Worm (Caenorhabditis elegans) whole organism, L3 larva: ENCODE data around the gene srx-48.
A peak's percentile ranks its signal among the peaks of the same experiment; 100 is the strongest.

ENCODE experiments used
- R02D3.7 ChIP-seq: fragments of 150-350 bp; optimal IDR thresholded peaks from 2 replicates; lab custom pipeline; 2014; ENCODE audit warnings: missing biosample characterization, missing genetic modification characterization
- ZK546.5 ChIP-seq: sonication (generic microtip); optimal IDR thresholded peaks from 2 replicates; lab custom pipeline; 2017; ENCODE audit warnings: missing biosample characterization, missing genetic modification characterization
- aly-2 ChIP-seq: fragments of 150-350 bp; optimal IDR thresholded peaks from 2 replicates; lab custom pipeline; 2014; ENCODE audit warnings: missing biosample characterization, missing genetic modification characterization
- ceh-16 ChIP-seq: sonication (generic microtip); optimal IDR thresholded peaks from 2 replicates; lab custom pipeline; 2017; ENCODE audit warnings: missing biosample characterization, missing genetic modification characterization
- ceh-82 ChIP-seq: fragments of 150-350 bp; optimal IDR thresholded peaks from 2 replicates; lab custom pipeline; 2014; ENCODE audit warnings: missing biosample characterization, missing genetic modification characterization
- ceh-9 ChIP-seq: sonication (generic microtip); optimal IDR thresholded peaks from 2 replicates; lab custom pipeline; 2018; ENCODE audit warnings: missing biosample characterization, missing genetic modification characterization
- daf-12 ChIP-seq: fragments of 150-350 bp; optimal IDR thresholded peaks from 2 replicates; lab custom pipeline; 2014; ENCODE audit warnings: missing biosample characterization, missing genetic modification reagents, missing genetic modification characterization
- egl-5 ChIP-seq: fragments of 150-350 bp; optimal IDR thresholded peaks from 2 replicates; lab custom pipeline; 2017; ENCODE audit warnings: missing biosample characterization, missing genetic modification reagents, missing genetic modification characterization, inconsistent platforms
- elt-2 ChIP-seq: sonication (generic microtip); optimal IDR thresholded peaks from 2 replicates; lab custom pipeline; 2016; ENCODE audit warnings: missing genetic modification reagents, mild to moderate bottlenecking, missing genetic modification characterization, missing compliant biosample characterization
- elt-3 ChIP-seq, 3 experiments: fragments of 150-350 bp in 1 of 3; sonication (generic microtip) in 2 of 3; optimal IDR thresholded peaks; 2 replicates in 2 of 3; 4 replicates in 1 of 3; lab custom pipeline; 2014 to 2017; ENCODE audit warnings: missing biosample characterization in 3 of 3, missing genetic modification characterization in 3 of 3
- eor-1 ChIP-seq, 2 experiments: fragments of 150-350 bp; optimal IDR thresholded peaks; 2 replicates each; lab custom pipeline; 2014 to 2018; ENCODE audit warnings: missing biosample characterization in 2 of 2, missing genetic modification characterization in 2 of 2
- fkh-10 ChIP-seq: sonication (generic microtip); optimal IDR thresholded peaks from 2 replicates; lab custom pipeline; 2017; ENCODE audit warnings: missing biosample characterization, missing genetic modification reagents, missing genetic modification characterization
- fos-1 ChIP-seq: fragments of 150-350 bp; optimal IDR thresholded peaks from 2 replicates; lab custom pipeline; 2014; ENCODE audit warnings: missing biosample characterization, missing genetic modification characterization
- hmg-11 ChIP-seq: sonication (generic microtip); optimal IDR thresholded peaks from 2 replicates; lab custom pipeline; 2016; ENCODE audit warnings: missing genetic modification characterization, missing compliant biosample characterization
- jun-1 ChIP-seq: fragments of 150-350 bp; optimal IDR thresholded peaks from 2 replicates; lab custom pipeline; 2014; ENCODE audit warnings: missing biosample characterization, missing genetic modification reagents, missing genetic modification characterization
- lin-15B ChIP-seq: fragments of 150-350 bp; optimal IDR thresholded peaks from 2 replicates; lab custom pipeline; 2014; ENCODE audit warnings: missing biosample characterization, missing genetic modification characterization
- lsy-12 ChIP-seq: sonication (generic microtip); optimal IDR thresholded peaks from 2 replicates; lab custom pipeline; 2016; ENCODE audit warnings: mild to moderate bottlenecking, missing genetic modification characterization, missing compliant biosample characterization
- mdl-1 ChIP-seq: fragments of 150-350 bp; optimal IDR thresholded peaks from 2 replicates; lab custom pipeline; 2014; ENCODE audit warnings: missing biosample characterization, missing genetic modification characterization
- nfya-1 ChIP-seq: sonication (generic microtip); optimal IDR thresholded peaks from 2 replicates; lab custom pipeline; 2017; ENCODE audit warnings: missing genetic modification characterization, mild to moderate bottlenecking, missing compliant biosample characterization, antibody characterized with exemption, moderate library complexity; ENCODE audit not compliant: insufficient read depth
- nhr-12 ChIP-seq: fragments of 150-350 bp; optimal IDR thresholded peaks from 2 replicates; lab custom pipeline; 2014; ENCODE audit warnings: missing biosample characterization, missing genetic modification characterization
- nhr-25 ChIP-seq: sonication (generic microtip); optimal IDR thresholded peaks from 2 replicates; lab custom pipeline; 2017; ENCODE audit warnings: missing biosample characterization, missing genetic modification characterization
- nhr-28 ChIP-seq: fragments of 150-350 bp; optimal IDR thresholded peaks from 2 replicates; lab custom pipeline; 2014; ENCODE audit warnings: missing biosample characterization, missing genetic modification characterization
- nhr-43 ChIP-seq: sonication (generic microtip); optimal IDR thresholded peaks from 2 replicates; lab custom pipeline; 2016; ENCODE audit warnings: mild to moderate bottlenecking, missing genetic modification characterization, missing compliant biosample characterization; ENCODE audit not compliant: poor library complexity, severe bottlenecking
- nhr-76 ChIP-seq: fragments of 150-350 bp; sonication (generic microtip); optimal IDR thresholded peaks from 5 replicates; lab custom pipeline; 2014; ENCODE audit warnings: missing biosample characterization, missing genetic modification characterization
- nhr-77 ChIP-seq: fragments of 150-350 bp; optimal IDR thresholded peaks from 2 replicates; lab custom pipeline; 2014; ENCODE audit warnings: missing biosample characterization, missing genetic modification characterization
- pha-4 ChIP-seq: fragments of 150-350 bp; optimal IDR thresholded peaks from 2 replicates; lab custom pipeline; 2014; ENCODE audit warnings: missing biosample characterization, missing genetic modification reagents, missing genetic modification characterization
- pqm-1 ChIP-seq: fragments of 150-350 bp; optimal IDR thresholded peaks from 2 replicates; lab custom pipeline; 2017; ENCODE audit warnings: missing biosample characterization, missing genetic modification characterization, inconsistent platforms
- sea-2 ChIP-seq: fragments of 150-350 bp; sonication (generic microtip); optimal IDR thresholded peaks from 4 replicates; lab custom pipeline; 2014; ENCODE audit warnings: missing biosample characterization, missing genetic modification reagents, missing genetic modification characterization
- skn-1 ChIP-seq: fragments of 150-350 bp; optimal IDR thresholded peaks from 2 replicates; lab custom pipeline; 2014; ENCODE audit warnings: missing biosample characterization, missing genetic modification characterization
- snpc-4 ChIP-seq: fragments of 150-350 bp; optimal IDR thresholded peaks from 2 replicates; lab custom pipeline; 2014; ENCODE audit warnings: missing biosample characterization, missing genetic modification characterization
- tbx-2 ChIP-seq: sonication (generic microtip); optimal IDR thresholded peaks from 2 replicates; lab custom pipeline; 2016; ENCODE audit warnings: mild to moderate bottlenecking, missing genetic modification characterization, missing compliant biosample characterization
- unc-39 ChIP-seq: sonication (generic microtip); optimal IDR thresholded peaks from 4 replicates; lab custom pipeline; 2017; ENCODE audit warnings: missing biosample characterization, missing genetic modification characterization
- ztf-11 ChIP-seq: fragments of 150-350 bp; optimal IDR thresholded peaks from 2 replicates; lab custom pipeline; 2014; ENCODE audit warnings: missing biosample characterization, missing genetic modification characterization
- ztf-4 ChIP-seq: fragments of 150-350 bp; optimal IDR thresholded peaks from 2 replicates; lab custom pipeline; 2014; ENCODE audit warnings: missing biosample characterization, missing genetic modification characterization

The srx-48 gene

DNA sequence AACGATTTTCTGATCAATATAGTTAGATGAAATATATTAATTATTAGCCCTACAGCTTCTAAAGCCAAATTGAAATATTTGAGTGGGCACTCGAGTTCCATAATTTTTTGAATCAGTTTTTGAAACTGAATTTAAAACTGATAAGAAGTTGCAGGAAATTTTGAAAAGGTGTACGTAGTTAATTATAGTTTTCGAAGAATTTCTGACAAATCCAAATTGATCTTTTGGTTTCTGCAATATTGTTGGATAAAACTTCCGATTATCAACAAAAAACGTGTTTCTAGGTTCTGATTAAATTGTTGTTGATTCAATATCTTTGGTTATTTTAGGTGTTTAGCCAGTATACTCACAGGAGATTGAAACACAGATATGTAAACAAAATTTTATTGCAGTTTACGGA is 3.2 kb upstream of the srx-48 start, which contains the start of gene T26H8.4:
Gene T26H8.4 (minus strand): TSS at position 101 of the 400 bp plus-strand sequence.
- TF ChIP-seq nhr-25 (tag; lab: Kevin White, UChicago) (no peak), elt-3 (tag; optimal IDR thresholded peaks at IDR 0.05; lab: Kevin White, UChicago) (no peak), ztf-4 (tag; lab: Kevin White, UChicago) (no peak), skn-1 (tag; lab: Kevin White, UChicago) (no peak), nhr-12 (tag; lab: Kevin White, UChicago) (no peak)
- TF ChIP-seq, all 47 proteins: peak for 0

DNA sequence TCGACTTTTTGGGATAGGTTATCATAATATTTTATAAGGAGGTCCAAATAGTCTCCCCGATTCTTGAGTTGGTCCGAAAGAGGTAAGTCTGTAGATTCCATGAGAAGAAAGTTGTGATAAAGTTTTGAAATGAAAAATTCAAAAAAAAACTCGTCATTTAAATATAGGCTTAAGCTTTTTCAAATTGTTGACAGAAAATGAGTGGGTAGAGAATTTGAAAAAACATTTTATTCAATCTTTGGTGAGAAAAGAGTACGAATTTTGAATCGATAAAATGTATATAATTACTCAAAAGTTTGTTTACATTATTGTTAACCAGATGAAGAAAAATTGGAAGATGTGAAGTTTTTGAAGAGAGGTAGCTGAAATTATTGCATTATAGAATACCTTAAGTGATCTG is 2.0 kb upstream of the srx-48 start, which contains the start of gene T26H8.5:
Gene T26H8.5 (minus strand): TSS at position 101 of the 400 bp plus-strand sequence.
- TF ChIP-seq fkh-10 (GFP tag; lab: Kevin White, UChicago) (no peak), lsy-12 (tag; lab: Kevin White, UChicago) (no peak), eor-1 (tag; optimal IDR thresholded peaks at IDR 0.05; lab: Kevin White, UChicago) (no peak), elt-3 (tag; optimal IDR thresholded peaks at IDR 0.05; lab: Kevin White, UChicago) (no peak), nhr-43 (tag; lab: Kevin White, UChicago) (no peak), R02D3.7 (no peak), nhr-77 (tag; lab: Kevin White, UChicago) (no peak), elt-2 (tag; lab: Kevin White, UChicago) (no peak), nhr-25 (tag; lab: Kevin White, UChicago) (no peak), ceh-9 (no peak), nhr-28 (no peak), nhr-76 (tag; lab: Kevin White, UChicago) (no peak), ztf-11 (no peak), ceh-82 (no peak), egl-5 (tag; lab: Kevin White, UChicago) (no peak), daf-12 (tag; lab: Kevin White, UChicago) (no peak), snpc-4 (tag; lab: Kevin White, UChicago) (no peak), tbx-2 (tag; lab: Kevin White, UChicago) (no peak)

DNA sequence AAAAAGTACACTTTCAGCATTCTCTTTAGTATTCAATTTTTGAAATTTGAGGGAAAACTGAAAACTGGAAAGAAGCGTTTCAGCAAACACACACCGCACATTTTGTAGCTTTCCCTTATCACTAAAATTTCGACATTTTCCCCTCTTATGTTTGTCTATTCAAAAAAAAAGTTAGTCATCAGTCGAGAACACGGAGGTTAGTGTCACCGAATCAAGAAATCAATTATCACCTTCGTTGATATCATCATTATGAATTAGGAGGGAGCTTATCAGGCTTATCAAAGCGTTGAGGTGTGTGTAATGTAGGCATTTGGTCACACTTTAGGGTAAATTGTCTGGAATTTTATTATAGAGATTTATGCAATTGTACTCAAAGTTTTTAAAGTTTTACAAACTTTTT is 4.9 kb downstream of the srx-48 start, which contains the start of gene cpr-3:
Gene cpr-3 (minus strand): TSS at position 104 of the 400 bp plus-strand sequence.
- no peak for TF ChIP-seq daf-12 (tag; lab: Kevin White, UChicago)
- TF ChIP-seq jun-1 (tag; lab: Kevin White, UChicago) = peak; percentile 94
- TF ChIP-seq fos-1 (tag; lab: Kevin White, UChicago) = peak; percentile 52
- peak; percentile 99 for TF ChIP-seq pqm-1 (tag; lab: Kevin White, UChicago)
- TF ChIP-seq unc-39 (tag; lab: Kevin White, UChicago) = no peak
- TF ChIP-seq pha-4 (tag; lab: Kevin White, UChicago) = peak; percentile 65
- no peak for TF ChIP-seq sea-2 (GFP tag; lab: Kevin White, UChicago)
- no peak for TF ChIP-seq lin-15B (tag; lab: Kevin White, UChicago)
- TF ChIP-seq skn-1 (tag; lab: Kevin White, UChicago) = peak; percentile 81
- peak; percentile 99 for TF ChIP-seq elt-2 (tag; lab: Kevin White, UChicago)
- TF ChIP-seq egl-5 (tag; lab: Kevin White, UChicago) = no peak
- no peak for TF ChIP-seq ztf-11
- TF ChIP-seq nhr-43 (tag; lab: Kevin White, UChicago) = no peak
- TF ChIP-seq aly-2 = no peak
- TF ChIP-seq lsy-12 (tag; lab: Kevin White, UChicago) = no peak
- no peak for TF ChIP-seq nhr-77 (tag; lab: Kevin White, UChicago)
- no peak for TF ChIP-seq ZK546.5 (tag; lab: Kevin White, UChicago)

DNA sequence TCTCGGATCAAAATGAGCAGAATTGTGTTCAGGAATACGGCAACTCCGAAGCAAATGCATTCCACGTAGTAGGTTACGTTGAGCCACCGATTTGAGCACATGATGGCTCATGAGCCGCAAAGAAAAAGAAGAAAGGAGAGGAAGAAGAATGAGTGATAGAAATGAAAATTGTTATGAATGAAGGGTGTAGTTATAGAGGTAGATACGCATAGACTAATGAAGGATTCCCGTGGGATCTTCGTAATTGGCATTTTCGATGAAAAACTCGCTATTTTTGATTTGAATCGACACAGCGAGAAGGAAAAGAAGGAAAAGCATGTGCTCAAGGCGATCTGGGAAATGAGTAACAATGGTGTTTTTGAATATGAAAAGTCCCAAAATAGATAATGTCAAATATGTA is 9.7 kb downstream of the srx-48 start, which contains the start of gene str-96:
Gene str-96 (minus strand): TSS at position 101 of the 400 bp plus-strand sequence.
- TF ChIP-seq ceh-16 (tag; lab: Kevin White, UChicago) (no peak), R02D3.7 (no peak), snpc-4 (tag; lab: Kevin White, UChicago) (no peak), pqm-1 (tag; lab: Kevin White, UChicago) (no peak), egl-5 (tag; lab: Kevin White, UChicago) (no peak), nfya-1 (no peak), unc-39 (tag; lab: Kevin White, UChicago) (no peak), mdl-1 (no peak), tbx-2 (tag; lab: Kevin White, UChicago) (no peak), ceh-82 (no peak), ztf-11 (no peak), ceh-9 (no peak), nhr-28 (no peak), nhr-43 (tag; lab: Kevin White, UChicago) (no peak), hmg-11 (tag; lab: Kevin White, UChicago) (no peak), nhr-76 (tag; lab: Kevin White, UChicago) (no peak)
- TF ChIP-seq, all 47 proteins: peak for 0
